Fruit fly (Drosophila melanogaster): ENCODE data around the gene Phlpp.

Gene Phlpp

dm6 chr2L:19051534-19052100 is 7.3 kb upstream of the Phlpp start, which contains the start of gene Rpn3 (continued):
- TF ChIP-seq prd (optimal IDR thresholded peaks at IDR 0.05) (no peak), prd (GFP tag; IDR thresholded peaks at IDR 0.05) (peak; percentile 92), CTCF (GFP tag; optimal IDR thresholded peaks at IDR 0.05) (no peak), chn (GFP tag; optimal IDR thresholded peaks at IDR 0.05) (peak; percentile 77), CG3407 (GFP tag; optimal IDR thresholded peaks at IDR 0.05) (peak; percentile 69), ap (GFP tag; IDR thresholded peaks at IDR 0.05) (peak; percentile 80), twi (tag; optimal IDR thresholded peaks at IDR 0.05) (peak; percentile 50), Dad (GFP tag; optimal IDR thresholded peaks at IDR 0.05) (peak; percentile 79), lab (GFP tag; optimal IDR thresholded peaks at IDR 0.05) (peak; percentile 88), dmrt11E (tag; optimal IDR thresholded peaks at IDR 0.05) (peak; percentile 82), CG16863 (GFP tag; optimal IDR thresholded peaks at IDR 0.05) (peak; percentile 79), CG12942 (GFP tag; optimal IDR thresholded peaks at IDR 0.05) (peak; percentile 85), CG31224 (GFP tag; IDR thresholded peaks at IDR 0.05) (peak; percentile 78), CG4360 (GFP tag; IDR thresholded peaks at IDR 0.05) (no peak), CG2678 (tag; optimal IDR thresholded peaks at IDR 0.05) (peak; percentile 83), Sry-δ (GFP tag; optimal IDR thresholded peaks at IDR 0.05) (peak; percentile 65), Dip3 (GFP tag; optimal IDR thresholded peaks at IDR 0.05) (peak; percentile 82), hbn (GFP tag; IDR thresholded peaks at IDR 0.05; ENCODE audit: partially characterized antibody) (peak; percentile 64), gem (tag; optimal IDR thresholded peaks at IDR 0.05) (peak; percentile 94), lbe (GFP tag; optimal IDR thresholded peaks at IDR 0.05) (peak; percentile 86), odd (GFP tag; optimal IDR thresholded peaks at IDR 0.05) (no peak), jing (GFP tag; optimal IDR thresholded peaks at IDR 0.05) (no peak), ato (GFP tag; IDR thresholded peaks at IDR 0.05; ENCODE audit: partially characterized antibody) (peak; percentile 67), CG16813 (GFP tag; IDR thresholded peaks at IDR 0.05; ENCODE audit: partially characterized antibody) (peak; percentile 64; the same call in 2 of the 3 replicates), Dfd (GFP tag; optimal IDR thresholded peaks at IDR 0.05) (no peak), E2f1 (GFP tag; IDR thresholded peaks at IDR 0.05) (peak; percentile 85), bsh (GFP tag; optimal IDR thresholded peaks at IDR 0.05) (peak; percentile 42 to 90), Mad (GFP tag; optimal IDR thresholded peaks at IDR 0.05) (peak; percentile 74), hth (optimal IDR thresholded peaks at IDR 0.05) (no peak), Bdp1 (GFP tag; optimal IDR thresholded peaks at IDR 0.05) (peak; percentile 67), pho (GFP tag; optimal IDR thresholded peaks at IDR 0.05) (peak; percentile 82), CG1832 (GFP tag; optimal IDR thresholded peaks at IDR 0.05) (no peak), CG31441 (GFP tag; IDR thresholded peaks at IDR 0.05) (peak; percentile 88), CG10462 (GFP tag; optimal IDR thresholded peaks at IDR 0.05) (peak; percentile 79), CG2199 (GFP tag; IDR thresholded peaks at IDR 0.05) (peak; percentile 82; the same call in 2 of the 3 replicates), CG12071 (GFP tag; optimal IDR thresholded peaks at IDR 0.05) (no peak), D19A (tag; optimal IDR thresholded peaks at IDR 0.05) (peak; percentile 70), YL-1 (GFP tag; optimal IDR thresholded peaks at IDR 0.05) (peak; percentile 71), CG9437 (GFP tag; optimal IDR thresholded peaks at IDR 0.05) (peak; percentile 99), B-H2 (GFP tag; optimal IDR thresholded peaks at IDR 0.05) (peak; percentile 45), bcd (GFP tag; optimal IDR thresholded peaks at IDR 0.05) (peak; percentile 74), Max (GFP tag; optimal IDR thresholded peaks at IDR 0.05) (peak; percentile 89), CG14710 (tag; optimal IDR thresholded peaks at IDR 0.05) (peak; percentile 87), org-1 (GFP tag; optimal IDR thresholded peaks at IDR 0.05) (peak; percentile 32), amos (GFP tag; IDR thresholded peaks at IDR 0.05; ENCODE audit: partially characterized antibody) (peak; percentile 38; the same call in 1 of the 2 replicates), CG12744 (GFP tag; optimal IDR thresholded peaks at IDR 0.05) (peak; percentile 70), CG6765 (GFP tag; optimal IDR thresholded peaks at IDR 0.05) (peak; percentile 48), CG4328 (GFP tag; optimal IDR thresholded peaks at IDR 0.05) (peak; percentile 36), CG14014 (GFP tag; IDR thresholded peaks at IDR 0.05) (peak; percentile 82), CG12769 (tag; optimal IDR thresholded peaks at IDR 0.05) (no peak), chif (GFP tag; optimal IDR thresholded peaks at IDR 0.05) (peak; percentile 75 to 85)

Measured in whole organism, embryonic.